Fruit fly (Drosophila melanogaster) whole organism, embryonic: ENCODE results near the gene Paf-AHalpha.

ENCODE experiments used
- CG10267 ChIP-seq: fragments of 200-800 bp; sonication (Bioruptor generic); optimal IDR thresholded peaks from 2 replicates; lab custom pipeline; 2018; ENCODE audit warnings: missing biosample characterization, mild to moderate bottlenecking, missing genetic modification characterization, moderate library complexity
- CG10321 ChIP-seq: fragments of 200-800 bp; sonication (Bioruptor generic); IDR thresholded peaks from 2 replicates; pipeline ENCODE4 v1.3.6; 2022; ENCODE audit warnings: missing biosample characterization, missing genetic modification characterization
- CG11093 ChIP-seq: fragments of 200-800 bp; sonication (Bioruptor generic); IDR thresholded peaks from 3 replicates; pipeline ENCODE4 v1.3.6; 2022; ENCODE audit warnings: missing biosample characterization, missing genetic modification characterization
- CG11456 ChIP-seq: fragments of 200-800 bp; sonication (Bioruptor generic); IDR thresholded peaks from 3 replicates; pipeline ENCODE4 v1.3.6; 2022; ENCODE audit warnings: missing biosample characterization, missing genetic modification characterization
- CG11723 ChIP-seq: fragments of 200-800 bp; sonication (Bioruptor generic); optimal IDR thresholded peaks from 2 replicates; lab custom pipeline; 2017; ENCODE audit warnings: missing biosample characterization, mild to moderate bottlenecking, missing genetic modification characterization
- CG12071 ChIP-seq: fragments of 200-800 bp; sonication (Bioruptor generic); optimal IDR thresholded peaks from 3 replicates; lab custom pipeline; 2018; ENCODE audit warnings: missing biosample characterization, mild to moderate bottlenecking, missing genetic modification characterization
- CG12659 ChIP-seq: fragments of 200-800 bp; sonication (Bioruptor generic); optimal IDR thresholded peaks from 3 replicates; lab custom pipeline; 2017; ENCODE audit warnings: mild to moderate bottlenecking, missing biosample characterization, missing genetic modification reagents, missing genetic modification characterization
- CG13123 ChIP-seq: fragments of 200-800 bp; sonication (Bioruptor generic); optimal IDR thresholded peaks from 2 replicates; lab custom pipeline; 2016; ENCODE audit warnings: missing biosample characterization, missing genetic modification characterization
- CG14860 ChIP-seq: fragments of 200-800 bp; sonication (Bioruptor generic); IDR thresholded peaks from 3 replicates; pipeline ENCODE4 v1.3.6; 2022; ENCODE audit warnings: missing biosample characterization, missing genetic modification characterization; ENCODE audit not compliant: partially characterized antibody
- CG15514 ChIP-seq: fragments of 200-800 bp; sonication (Bioruptor generic); optimal IDR thresholded peaks from 3 replicates; lab custom pipeline; 2017; ENCODE audit warnings: missing biosample characterization, missing genetic modification characterization, mild to moderate bottlenecking, moderate library complexity, missing genetic modification reagents
- CG1647 ChIP-seq: fragments of 200-800 bp; sonication (Bioruptor generic); optimal IDR thresholded peaks from 3 replicates; lab custom pipeline; 2016; ENCODE audit warnings: missing biosample characterization, missing genetic modification characterization
- CG3838 ChIP-seq: fragments of 200-800 bp; sonication (Bioruptor generic); optimal IDR thresholded peaks from 3 replicates; lab custom pipeline; 2016; ENCODE audit warnings: missing biosample characterization, missing genetic modification characterization
- CG4730 ChIP-seq: fragments of 200-800 bp; sonication (Bioruptor generic); IDR thresholded peaks from 2 replicates; pipeline ENCODE4 v1.3.6; 2022; ENCODE audit warnings: missing biosample characterization, missing genetic modification characterization
- CG6254 ChIP-seq: fragments of 200-800 bp; sonication (Bioruptor generic); optimal IDR thresholded peaks from 3 replicates; lab custom pipeline; 2017; ENCODE audit warnings: mild to moderate bottlenecking, missing biosample characterization, missing genetic modification reagents, missing genetic modification characterization
- CG7786 ChIP-seq: fragments of 200-800 bp; sonication (Bioruptor generic); optimal IDR thresholded peaks from 2 replicates; lab custom pipeline; 2016; ENCODE audit warnings: missing biosample characterization, missing genetic modification characterization
- CG7928 ChIP-seq: fragments of 200-800 bp; sonication (Bioruptor generic); optimal IDR thresholded peaks from 2 replicates; lab custom pipeline; 2017; ENCODE audit warnings: missing biosample characterization, mild to moderate bottlenecking, missing genetic modification characterization
- CG9797 ChIP-seq: fragments of 200-800 bp; sonication (Bioruptor generic); optimal IDR thresholded peaks from 3 replicates; lab custom pipeline; 2018; ENCODE audit warnings: missing biosample characterization, mild to moderate bottlenecking, missing genetic modification characterization
- CkIIα-i1 ChIP-seq: fragments of 200-800 bp; sonication (Bioruptor generic); IDR thresholded peaks from 2 replicates; pipeline ENCODE4 v1.3.6; 2022; ENCODE audit warnings: missing biosample characterization, missing genetic modification characterization
- Dad ChIP-seq: fragments of 200-800 bp; sonication (Bioruptor generic); optimal IDR thresholded peaks from 3 replicates; lab custom pipeline; 2016; ENCODE audit warnings: missing biosample characterization, missing genetic modification characterization
- Ets97D ChIP-seq: fragments of 200-800 bp; sonication (Bioruptor generic); optimal IDR thresholded peaks from 3 replicates; lab custom pipeline; 2016; ENCODE audit warnings: missing biosample characterization, missing genetic modification characterization
- Hmx ChIP-seq: fragments of 200-800 bp; sonication (Bioruptor generic); optimal IDR thresholded peaks from 2 replicates; lab custom pipeline; 2016; ENCODE audit warnings: missing biosample characterization, missing genetic modification characterization
- Opbp ChIP-seq: fragments of 200-800 bp; sonication (Bioruptor generic); IDR thresholded peaks from 3 replicates; pipeline ENCODE4 v1.3.6; 2022; ENCODE audit warnings: missing biosample characterization, missing genetic modification characterization; ENCODE audit not compliant: partially characterized antibody
- Optix ChIP-seq: fragments of 200-800 bp; sonication (Bioruptor generic); IDR thresholded peaks from 3 replicates; pipeline ENCODE4 v1.3.6; 2022; ENCODE audit warnings: missing biosample characterization, missing genetic modification characterization
- Pdp1 ChIP-seq, 2 experiments: fragments of 200-800 bp; sonication (Bioruptor generic); optimal IDR thresholded peaks; 3 replicates each; lab custom pipeline; 2016; ENCODE audit warnings: missing biosample characterization in 2 of 2, missing genetic modification characterization in 2 of 2, mild to moderate bottlenecking in 1 of 2, moderate library complexity in 1 of 2
- Rfx ChIP-seq: fragments of 200-800 bp; sonication (Bioruptor generic); IDR thresholded peaks from 2 replicates; pipeline ENCODE4 v1.3.6; 2022; ENCODE audit warnings: missing biosample characterization, missing genetic modification characterization
- Sin3A ChIP-seq: fragments of >200 bp; optimal IDR thresholded peaks from 2 replicates; lab custom pipeline; 2018
- Trl ChIP-seq, 3 experiments: fragments of >200 bp in 2 of 3; fragments of 200-800 bp in 1 of 3; sonication (Bioruptor generic) in 1 of 3; optimal IDR thresholded peaks; 2 replicates in 1 of 3; 3 replicates in 2 of 3; lab custom pipeline; 2016 to 2017; ENCODE audit warnings: missing biosample characterization in 1 of 3, missing genetic modification characterization in 1 of 3
- YL-1 ChIP-seq: fragments of 200-800 bp; sonication (Bioruptor generic); optimal IDR thresholded peaks from 3 replicates; lab custom pipeline; 2017; ENCODE audit warnings: missing biosample characterization, mild to moderate bottlenecking, missing genetic modification characterization
- amos ChIP-seq: fragments of 200-800 bp; sonication (Bioruptor generic); IDR thresholded peaks from 2 replicates; pipeline ENCODE4 v1.3.6; 2022; ENCODE audit warnings: missing biosample characterization, missing genetic modification characterization; ENCODE audit not compliant: partially characterized antibody
- ase ChIP-seq: fragments of 200-800 bp; sonication (Bioruptor generic); IDR thresholded peaks from 3 replicates; pipeline ENCODE4 v1.3.6; 2022; ENCODE audit warnings: missing biosample characterization, missing genetic modification characterization
- bbx ChIP-seq: fragments of 200-800 bp; sonication (Bioruptor generic); IDR thresholded peaks from 2 replicates; pipeline ENCODE4 v1.3.6; 2022; ENCODE audit warnings: missing biosample characterization, missing genetic modification characterization; ENCODE audit not compliant: partially characterized antibody
- bowl ChIP-seq: fragments of 200-800 bp; sonication (Bioruptor generic); IDR thresholded peaks from 2 replicates; pipeline ENCODE4 v1.3.6; 2022; ENCODE audit warnings: missing biosample characterization, missing genetic modification characterization
- chn ChIP-seq: fragments of 200-800 bp; sonication (Bioruptor generic); optimal IDR thresholded peaks from 2 replicates; lab custom pipeline; 2016; ENCODE audit warnings: missing biosample characterization, missing genetic modification characterization
- crp ChIP-seq, 2 experiments: fragments of 200-800 bp; sonication (Bioruptor generic); optimal IDR thresholded peaks; 2 replicates in 1 of 2; 3 replicates in 1 of 2; lab custom pipeline; 2017; ENCODE audit warnings: missing biosample characterization in 2 of 2, missing genetic modification characterization in 2 of 2, mild to moderate bottlenecking in 1 of 2, moderate library complexity in 1 of 2
- emc ChIP-seq: fragments of 200-800 bp; sonication (Bioruptor generic); optimal IDR thresholded peaks from 2 replicates; lab custom pipeline; 2016; ENCODE audit warnings: missing biosample characterization, missing genetic modification characterization
- esg ChIP-seq: fragments of 200-800 bp; sonication (Bioruptor generic); conservative IDR thresholded peaks from 2 replicates; pipeline ENCODE4 v1.3.6; 2022; ENCODE audit warnings: missing biosample characterization, missing genetic modification characterization
- gcm ChIP-seq: fragments of 200-800 bp; sonication (Bioruptor generic); optimal IDR thresholded peaks from 2 replicates; lab custom pipeline; 2019; ENCODE audit warnings: missing biosample characterization, mild to moderate bottlenecking, missing genetic modification characterization, moderate library complexity
- gfzf ChIP-seq: fragments of 200-800 bp; sonication (Bioruptor generic); optimal IDR thresholded peaks from 2 replicates; lab custom pipeline; 2016; ENCODE audit warnings: missing biosample characterization, mild to moderate bottlenecking, missing genetic modification characterization, moderate library complexity
- kni ChIP-seq: fragments of 200-800 bp; sonication (Bioruptor generic); optimal IDR thresholded peaks from 3 replicates; lab custom pipeline; 2017; ENCODE audit warnings: mild to moderate bottlenecking, missing biosample characterization, missing genetic modification reagents, missing genetic modification characterization
- knrl ChIP-seq: fragments of 200-800 bp; sonication (Bioruptor generic); IDR thresholded peaks from 3 replicates; pipeline ENCODE4 v1.3.6; 2022; ENCODE audit warnings: missing biosample characterization, missing genetic modification characterization; ENCODE audit not compliant: partially characterized antibody
- maf-S ChIP-seq: fragments of 200-800 bp; sonication (Bioruptor generic); optimal IDR thresholded peaks from 2 replicates; lab custom pipeline; 2016; ENCODE audit warnings: missing biosample characterization, missing genetic modification characterization
- odd ChIP-seq: fragments of 200-800 bp; sonication (Bioruptor generic); optimal IDR thresholded peaks from 2 replicates; lab custom pipeline; 2017; ENCODE audit warnings: missing biosample characterization, mild to moderate bottlenecking, missing genetic modification characterization
- peb ChIP-seq: fragments of 200-800 bp; sonication (Bioruptor generic); IDR thresholded peaks from 2 replicates; pipeline ENCODE4 v1.3.6; 2022; ENCODE audit warnings: missing biosample characterization, missing genetic modification characterization
- pnt ChIP-seq: fragments of 200-800 bp; sonication (Bioruptor generic); optimal IDR thresholded peaks from 3 replicates; lab custom pipeline; 2016; ENCODE audit warnings: missing biosample characterization, missing genetic modification characterization
- prd ChIP-seq, 3 experiments: fragments of >200 bp in 2 of 3; fragments of 200-800 bp in 1 of 3; sonication (Bioruptor generic) in 1 of 3; optimal IDR thresholded peaks in 2 of 3; IDR thresholded peaks in 1 of 3; 2 replicates in 2 of 3; 3 replicates in 1 of 3; pipeline versions ENCODE4 v1.3.6 to Lab custom; 2017 to 2022; ENCODE audit warnings: missing biosample characterization in 1 of 3, missing genetic modification characterization in 1 of 3
- salm ChIP-seq: fragments of 200-800 bp; sonication (Bioruptor generic); optimal IDR thresholded peaks from 2 replicates; lab custom pipeline; 2018; ENCODE audit warnings: missing biosample characterization, mild to moderate bottlenecking, missing genetic modification characterization
- ssp ChIP-seq: fragments of 200-800 bp; sonication (Bioruptor generic); IDR thresholded peaks from 2 replicates; pipeline ENCODE4 v1.3.6; 2022; ENCODE audit warnings: missing biosample characterization, missing genetic modification characterization
- vnd ChIP-seq: fragments of 200-800 bp; sonication (Bioruptor generic); IDR thresholded peaks from 3 replicates; pipeline ENCODE4 v1.3.6; 2022; ENCODE audit warnings: missing biosample characterization, missing genetic modification characterization; ENCODE audit not compliant: partially characterized antibody

Gene Paf-AHalpha

dm6 chrX:15785429-15786239 is at the start of gene Paf-AHalpha, which contains the start of gene mRpS30 (continued):
- TF ChIP-seq knrl (GFP tag; lab: Robert Waterston, UW) = 0 out of 3 replicates have a peak, but pooled peaks have one; percentile 36
- no peak for TF ChIP-seq odd (GFP tag; lab: Kevin White, UChicago)
- 0 out of 2 replicates have a peak, but pooled peaks have one; percentile 35 for TF ChIP-seq bbx (GFP tag; lab: Robert Waterston, UW)
- TF ChIP-seq CG7786 (GFP tag; lab: Kevin White, UChicago) = no peak
- TF ChIP-seq prd (optimal IDR thresholded peaks at IDR 0.05; lab: Kevin White, UChicago) = no peak
- TF ChIP-seq prd (GFP tag; IDR thresholded peaks at IDR 0.05; lab: Robert Waterston, UW) = no peak
- no peak for TF ChIP-seq CG10321 (GFP tag; lab: Robert Waterston, UW)
- TF ChIP-seq Sin3A (lab: Kevin White, UChicago) = peak; percentile 41
- TF ChIP-seq Ets97D (GFP tag; lab: Kevin White, UChicago) = peak; percentile 53
- peak; percentile 87 for TF ChIP-seq CG7928 (GFP tag; lab: Kevin White, UChicago)
- peak; percentile 52 for TF ChIP-seq YL-1
- no peak for TF ChIP-seq CG11456 (GFP tag; lab: Robert Waterston, UW)
- TF ChIP-seq CG13123 (GFP tag; lab: Kevin White, UChicago) = no peak
- no peak for TF ChIP-seq CG1647 (GFP tag; lab: Kevin White, UChicago)
- no peak for TF ChIP-seq bowl (GFP tag; lab: Robert Waterston, UW)
- no peak for TF ChIP-seq Trl (optimal IDR thresholded peaks at IDR 0.05; lab: Kevin White, UChicago)
- TF ChIP-seq Trl (GFP tag; optimal IDR thresholded peaks at IDR 0.05; lab: Kevin White, UChicago) = no peak
- no peak for TF ChIP-seq vnd (GFP tag; lab: Robert Waterston, UW)
- no peak for TF ChIP-seq Optix (GFP tag; lab: Robert Waterston, UW)
- no peak for TF ChIP-seq CkIIα-i1 (GFP tag; lab: Robert Waterston, UW)
- no peak for TF ChIP-seq ssp (GFP tag; lab: Robert Waterston, UW)
- no peak for TF ChIP-seq kni (GFP tag; lab: Kevin White, UChicago)
- TF ChIP-seq CG4730 = no peak
- peak; percentile 19 for TF ChIP-seq CG10267 (tag; lab: Kevin White, UChicago)
- TF ChIP-seq CG12071 (GFP tag; lab: Kevin White, UChicago) = no peak
- no peak for TF ChIP-seq gcm (GFP tag; lab: Kevin White, UChicago)
- TF ChIP-seq peb = no peak
- TF ChIP-seq CG14860 (GFP tag; lab: Robert Waterston, UW) = no peak
- TF ChIP-seq maf-S (GFP tag; lab: Kevin White, UChicago) = no peak
- TF ChIP-seq amos (GFP tag; lab: Robert Waterston, UW) = peak; percentile 14; the same call in 1 of the 2 replicates
- TF ChIP-seq Pdp1 (GFP tag; optimal IDR thresholded peaks at IDR 0.05; lab: Kevin White, UChicago) = peak in 1 of 2 experiments; percentile 95
- no peak for TF ChIP-seq CG11723 (GFP tag; lab: Kevin White, UChicago)
- peak; percentile 23 for TF ChIP-seq CG12659
- TF ChIP-seq Opbp (GFP tag; lab: Robert Waterston, UW) = peak; percentile 18; the same call in 1 of the 3 replicates
- TF ChIP-seq CG11093 (GFP tag; lab: Robert Waterston, UW) = no peak
- TF ChIP-seq crp (GFP tag; optimal IDR thresholded peaks at IDR 0.05; lab: Kevin White, UChicago) = peak in 1 of 2 experiments; percentile 78
- no peak for TF ChIP-seq salm
- TF ChIP-seq ase = no peak
- peak; percentile 69 for TF ChIP-seq gfzf (GFP tag; lab: Kevin White, UChicago)
- no peak for TF ChIP-seq esg (GFP tag; lab: Robert Waterston, UW)
- TF ChIP-seq pnt (GFP tag; lab: Kevin White, UChicago) = no peak
- TF ChIP-seq Dad (GFP tag; lab: Kevin White, UChicago) = no peak
- TF ChIP-seq CG9797 (GFP tag; lab: Kevin White, UChicago) = peak; percentile 60
- TF ChIP-seq Rfx = peak; percentile 40; the same call in 1 of the 2 replicates
- TF ChIP-seq emc (GFP tag; lab: Kevin White, UChicago) = no peak
- TF ChIP-seq CG15514 (GFP tag; lab: Kevin White, UChicago) = peak; percentile 44
- no peak for TF ChIP-seq Hmx
- TF ChIP-seq chn (GFP tag; lab: Kevin White, UChicago) = no peak
- no peak for TF ChIP-seq CG6254 (GFP tag; lab: Kevin White, UChicago)
- TF ChIP-seq CG3838 (GFP tag; lab: Kevin White, UChicago) = no peak
